Fruit fly (Drosophila melanogaster): ENCODE measurements around the gene CG7208.

Gene CG7208

dm6 chr3R:18188702-18189125 lies 3.2 kb upstream of the CG7208 start, which contains the start of the genes CG12321 and MED17 (continued):
- TF ChIP-seq Doc2 (GFP tag; IDR thresholded peaks at IDR 0.05) (0 out of 2 replicates have a peak, but pooled peaks have one; percentile 57), PHDP (tag; optimal IDR thresholded peaks at IDR 0.05) (peak; percentile 88), en (GFP tag; optimal IDR thresholded peaks at IDR 0.05) (no peak), B-H1 (GFP tag; IDR thresholded peaks at IDR 0.05) (peak; percentile 73), h (optimal IDR thresholded peaks at IDR 0.05) (no peak), tin (GFP tag; optimal IDR thresholded peaks at IDR 0.05) (peak; percentile 92), CG13775 (GFP tag; optimal IDR thresholded peaks at IDR 0.05) (peak; percentile 94), bsh (GFP tag; optimal IDR thresholded peaks at IDR 0.05) (peak in 1 of 2 experiments; percentile 85), eve (GFP tag; optimal IDR thresholded peaks at IDR 0.05) (no peak), HLH4C (GFP tag; IDR thresholded peaks at IDR 0.05; ENCODE audit: partially characterized antibody) (no peak), NK7.1 (GFP tag; optimal IDR thresholded peaks at IDR 0.05) (no peak), CG31224 (GFP tag; IDR thresholded peaks at IDR 0.05) (peak; percentile 83), sqz (GFP tag; optimal IDR thresholded peaks at IDR 0.05) (no peak), CG5180 (GFP tag; optimal IDR thresholded peaks at IDR 0.05) (no peak), CG15269 (tag; optimal IDR thresholded peaks at IDR 0.05) (peak; percentile 89), CG1602 (GFP tag; optimal IDR thresholded peaks at IDR 0.05) (peak; percentile 94), CG15479 (GFP tag; optimal IDR thresholded peaks at IDR 0.05) (no peak), CG17186 (GFP tag; optimal IDR thresholded peaks at IDR 0.05) (peak; percentile 60), CG14667 (GFP tag; IDR thresholded peaks at IDR 0.05) (peak; percentile 79), sim (GFP tag; IDR thresholded peaks at IDR 0.05) (0 out of 2 replicates have a peak, but pooled peaks have one; percentile 31), CG6813 (GFP tag; optimal IDR thresholded peaks at IDR 0.05) (peak; percentile 42), D (optimal IDR thresholded peaks at IDR 0.05) (no peak), D (GFP tag; optimal IDR thresholded peaks at IDR 0.05) (peak; percentile 85), H2.0 (GFP tag; IDR thresholded peaks at IDR 0.05) (peak; percentile 81), CG43689 (GFP tag; IDR thresholded peaks at IDR 0.05) (no peak), zfh2 (GFP tag; optimal IDR thresholded peaks at IDR 0.05) (peak; percentile 79), Pdp1 (GFP tag; optimal IDR thresholded peaks at IDR 0.05) (peak; percentile 55 to 57), CG5245 (GFP tag; optimal IDR thresholded peaks at IDR 0.05) (peak; percentile 74), CG15073 (GFP tag; optimal IDR thresholded peaks at IDR 0.05) (peak; percentile 53), pfk (GFP tag; optimal IDR thresholded peaks at IDR 0.05) (no peak), Nf-YB (GFP tag; optimal IDR thresholded peaks at IDR 0.05) (peak; percentile 54), CG18011 (GFP tag; optimal IDR thresholded peaks at IDR 0.05) (peak; percentile 81), CG2889 (GFP tag; IDR thresholded peaks at IDR 0.05) (peak; percentile 77), CG7556 (GFP tag; optimal IDR thresholded peaks at IDR 0.05) (peak; percentile 85), CTCF (GFP tag; optimal IDR thresholded peaks at IDR 0.05) (peak; percentile 48), Nf-YA (GFP tag; IDR thresholded peaks at IDR 0.05) (peak; percentile 80), CG14860 (GFP tag; IDR thresholded peaks at IDR 0.05; ENCODE audit: partially characterized antibody) (no peak), sob (GFP tag; IDR thresholded peaks at IDR 0.05) (peak; percentile 97), Dref (GFP tag; IDR thresholded peaks at IDR 0.05) (peak; percentile 76), stwl (tag; optimal IDR thresholded peaks at IDR 0.05) (peak; percentile 75), Bgb (GFP tag; IDR thresholded peaks at IDR 0.05; ENCODE audit: partially characterized antibody) (no peak), CG12942 (GFP tag; optimal IDR thresholded peaks at IDR 0.05) (peak; percentile 91), CG11085 (GFP tag; IDR thresholded peaks at IDR 0.05) (peak; percentile 92), Hand (GFP tag; optimal IDR thresholded peaks at IDR 0.05) (peak; percentile 67), CG16813 (GFP tag; IDR thresholded peaks at IDR 0.05; ENCODE audit: partially characterized antibody) (peak; percentile 42; the same call in 1 of the 3 replicates), mirr (GFP tag; optimal IDR thresholded peaks at IDR 0.05) (peak; percentile 19), Fer2 (tag; optimal IDR thresholded peaks at IDR 0.05) (peak; percentile 71), Dip2 (GFP tag; IDR thresholded peaks at IDR 0.05) (no peak), ase (GFP tag; IDR thresholded peaks at IDR 0.05) (peak; percentile 85), zfh1 (GFP tag; IDR thresholded peaks at IDR 0.05) (peak; percentile 85), pho (GFP tag; optimal IDR thresholded peaks at IDR 0.05) (peak; percentile 67), Xrp1 (GFP tag; IDR thresholded peaks at IDR 0.05) (peak; percentile 92)
